Worm (Caenorhabditis elegans): ENCODE measurements around the gene gst-22.

The gst-22 gene

ce11 chrV:16213323-16213722 is 18.8 kb downstream of the gst-22 start:
- TF ChIP-seq egl-27 (tag; optimal IDR thresholded peaks at IDR 0.05) (peak; percentile 0), Y55F3AM.14 (GFP tag; optimal IDR thresholded peaks at IDR 0.05) (peak; percentile 14), nhr-25 (tag; optimal IDR thresholded peaks at IDR 0.05) (peak; percentile 45), nhr-129 (tag; optimal IDR thresholded peaks at IDR 0.05) (no peak), gmeb-1 (tag; optimal IDR thresholded peaks at IDR 0.05) (peak; percentile 27), nhr-6 (tag; optimal IDR thresholded peaks at IDR 0.05) (no peak), nhr-21 (tag; optimal IDR thresholded peaks at IDR 0.05) (peak; percentile 81), ama-1 (optimal IDR thresholded peaks at IDR 0.05) (no peak), lsy-2 (tag; optimal IDR thresholded peaks at IDR 0.05) (no peak), mab-5 (tag; optimal IDR thresholded peaks at IDR 0.05) (no peak), nhr-10 (tag; optimal IDR thresholded peaks at IDR 0.05) (no peak), lin-11 (tag; optimal IDR thresholded peaks at IDR 0.05) (no peak), R02D3.7 (tag; optimal IDR thresholded peaks at IDR 0.05) (no peak), ZK546.5 (tag; optimal IDR thresholded peaks at IDR 0.05) (no peak), snpc-4 (tag; optimal IDR thresholded peaks at IDR 0.05) (no peak), nhr-237 (tag; optimal IDR thresholded peaks at IDR 0.05) (no peak), zag-1 (tag; optimal IDR thresholded peaks at IDR 0.05) (no peak), skn-1 (tag; optimal IDR thresholded peaks at IDR 0.05) (no peak), C34F6.9 (tag; optimal IDR thresholded peaks at IDR 0.05) (no peak), sma-3 (GFP tag; optimal IDR thresholded peaks at IDR 0.05) (peak; percentile 36), fos-1 (tag; optimal IDR thresholded peaks at IDR 0.05) (no peak), ztf-11 (tag; optimal IDR thresholded peaks at IDR 0.05) (no peak), blmp-1 (tag; optimal IDR thresholded peaks at IDR 0.05; ENCODE audit: insufficient read depth) (peak; percentile 49), F13H6.1 (tag; optimal IDR thresholded peaks at IDR 0.05) (no peak), unc-62 (GFP tag; optimal IDR thresholded peaks at IDR 0.05) (no peak), ztf-1 (GFP tag; conservative IDR thresholded peaks at IDR 0.05) (no peak), unc-55 (GFP tag; optimal IDR thresholded peaks at IDR 0.05) (no peak), dmd-4 (tag; optimal IDR thresholded peaks at IDR 0.05) (no peak), alr-1 (tag; optimal IDR thresholded peaks at IDR 0.05) (no peak), ceh-16 (tag; optimal IDR thresholded peaks at IDR 0.05) (no peak), elt-1 (tag; optimal IDR thresholded peaks at IDR 0.05) (no peak), lin-39 (tag; optimal IDR thresholded peaks at IDR 0.05) (no peak), unc-39 (tag; optimal IDR thresholded peaks at IDR 0.05) (no peak), aly-2 (tag; optimal IDR thresholded peaks at IDR 0.05) (no peak), nhr-11 (tag; optimal IDR thresholded peaks at IDR 0.05) (no peak), sma-9 (GFP tag; optimal IDR thresholded peaks at IDR 0.05) (peak; percentile 91), sma-9 (tag; optimal IDR thresholded peaks at IDR 0.05) (no peak), nhr-12 (tag; optimal IDR thresholded peaks at IDR 0.05) (no peak), ceh-82 (tag; optimal IDR thresholded peaks at IDR 0.05) (no peak), mbf-1 (tag; optimal IDR thresholded peaks at IDR 0.05) (no peak), sem-4 (tag; optimal IDR thresholded peaks at IDR 0.05) (no peak), crh-2 (tag; optimal IDR thresholded peaks at IDR 0.05) (peak; percentile 5), nhr-77 (tag; optimal IDR thresholded peaks at IDR 0.05) (no peak), elt-3 (tag; optimal IDR thresholded peaks at IDR 0.05) (no peak), mdl-1 (tag; optimal IDR thresholded peaks at IDR 0.05) (peak in 1 of 2 experiments; percentile 3), ztf-4 (tag; optimal IDR thresholded peaks at IDR 0.05) (no peak), lin-13 (GFP tag; optimal IDR thresholded peaks at IDR 0.05) (no peak), nhr-23 (tag; optimal IDR thresholded peaks at IDR 0.05) (no peak), peb-1 (tag; optimal IDR thresholded peaks at IDR 0.05) (no peak)

DNA sequence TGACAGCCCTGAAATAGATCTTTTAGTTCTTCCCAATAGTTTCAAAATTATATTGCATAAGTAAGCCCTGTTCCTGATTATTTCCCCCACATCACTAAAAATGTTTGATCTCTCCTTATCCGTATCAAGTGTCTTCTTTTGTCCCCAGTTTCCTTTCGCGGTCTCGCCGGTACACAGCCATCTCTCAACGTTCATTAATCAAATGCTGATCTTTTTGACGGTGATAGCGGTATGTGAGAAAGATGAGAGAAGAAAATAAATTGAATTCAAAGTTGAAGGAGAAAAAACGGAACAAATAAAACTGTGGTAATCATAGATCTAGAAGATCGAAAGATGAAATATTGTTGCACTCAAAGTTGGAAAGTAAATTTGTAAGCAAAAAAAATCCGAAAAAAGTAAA is 20.4 kb downstream of the gst-22 start:
- TF ChIP-seq nhr-21 (tag; optimal IDR thresholded peaks at IDR 0.05) (peak; percentile 61), sma-9 (GFP tag; optimal IDR thresholded peaks at IDR 0.05) (peak; percentile 76), sma-9 (tag; optimal IDR thresholded peaks at IDR 0.05) (no peak), ceh-16 (tag; optimal IDR thresholded peaks at IDR 0.05) (no peak)
